Fruit fly (Drosophila melanogaster): ENCODE data around the gene bond.

Gene bond

DNA sequence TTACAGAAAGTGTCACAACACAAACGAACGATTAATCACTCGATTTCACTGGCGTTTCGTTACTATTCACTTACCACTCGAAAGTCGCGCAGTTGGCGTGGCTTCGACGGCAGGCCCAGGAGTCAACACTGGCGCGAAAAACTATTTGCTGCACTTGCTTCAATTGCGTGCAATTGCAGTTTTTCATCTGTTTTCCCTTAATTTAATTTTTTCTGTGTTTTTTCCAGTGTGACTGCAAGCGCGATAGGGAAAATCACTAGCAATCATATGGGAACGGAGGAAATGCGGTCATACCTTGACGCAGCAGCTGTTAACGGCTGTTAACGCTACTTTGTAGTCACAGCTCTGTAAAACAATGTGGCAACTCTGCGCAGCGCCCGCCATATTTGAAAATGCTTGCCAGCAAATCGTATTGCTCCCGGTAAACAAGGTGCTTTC, 2.9 kb upstream of the bond start, which contains the start of gene AdipoR (continued):
- TF ChIP-seq zen2 (GFP tag; IDR thresholded peaks at IDR 0.05; ENCODE audit: partially characterized antibody): no peak
- peak; percentile 30; the same call in 1 of the 2 replicates for TF ChIP-seq CG31441 (GFP tag; IDR thresholded peaks at IDR 0.05)
- no peak for TF ChIP-seq hth (optimal IDR thresholded peaks at IDR 0.05)
- peak; percentile 5 for TF ChIP-seq D19A (tag; optimal IDR thresholded peaks at IDR 0.05)
- TF ChIP-seq CG34422 (GFP tag; IDR thresholded peaks at IDR 0.05): no peak
- TF ChIP-seq CG4282 (GFP tag; optimal IDR thresholded peaks at IDR 0.05): peak; percentile 26
- no peak for TF ChIP-seq grn (GFP tag; optimal IDR thresholded peaks at IDR 0.05)
- TF ChIP-seq CG3065 (GFP tag; optimal IDR thresholded peaks at IDR 0.05): no peak
- TF ChIP-seq CG31388 (GFP tag; optimal IDR thresholded peaks at IDR 0.05): no peak
- TF ChIP-seq CG7372 (GFP tag; IDR thresholded peaks at IDR 0.05): no peak
- TF ChIP-seq unc-4 (GFP tag; IDR thresholded peaks at IDR 0.05; ENCODE audit: partially characterized antibody): peak; percentile 53
- TF ChIP-seq CG12299 (tag; optimal IDR thresholded peaks at IDR 0.05): peak; percentile 32
- no peak for TF ChIP-seq bigmax (GFP tag; optimal IDR thresholded peaks at IDR 0.05)
- TF ChIP-seq CG7271 (tag; optimal IDR thresholded peaks at IDR 0.05): no peak
- TF ChIP-seq tll (GFP tag; optimal IDR thresholded peaks at IDR 0.05): peak in 1 of 2 experiments; percentile 29
- TF ChIP-seq Ets97D (GFP tag; optimal IDR thresholded peaks at IDR 0.05): peak; percentile 58
- TF ChIP-seq CG11695 (GFP tag; IDR thresholded peaks at IDR 0.05): no peak
- no peak for TF ChIP-seq toy (GFP tag; IDR thresholded peaks at IDR 0.05)
- TF ChIP-seq crol (GFP tag; IDR thresholded peaks at IDR 0.05): no peak
- TF ChIP-seq nerfin-2 (GFP tag; IDR thresholded peaks at IDR 0.05; ENCODE audit: partially characterized antibody): no peak
- peak; percentile 97 for TF ChIP-seq CG9797 (GFP tag; optimal IDR thresholded peaks at IDR 0.05)
- TF ChIP-seq Sry-δ (GFP tag; optimal IDR thresholded peaks at IDR 0.05): peak; percentile 58
- no peak for TF ChIP-seq CG12236 (GFP tag; optimal IDR thresholded peaks at IDR 0.05)
- TF ChIP-seq Chrac-16 (GFP tag; optimal IDR thresholded peaks at IDR 0.05): peak; percentile 13
- peak; percentile 42 for TF ChIP-seq CG8924 (tag; optimal IDR thresholded peaks at IDR 0.05)
- no peak for TF ChIP-seq CG16815 (GFP tag; optimal IDR thresholded peaks at IDR 0.05)
- TF ChIP-seq Xrp1 (GFP tag; IDR thresholded peaks at IDR 0.05): peak; percentile 23; the same call in 1 of the 2 replicates
- no peak for TF ChIP-seq pb (GFP tag; optimal IDR thresholded peaks at IDR 0.05)
- TF ChIP-seq CG30403 (GFP tag; optimal IDR thresholded peaks at IDR 0.05): no peak
- no peak for TF ChIP-seq CG5953 (GFP tag; IDR thresholded peaks at IDR 0.05)
- TF ChIP-seq zen (tag; optimal IDR thresholded peaks at IDR 0.05): peak; percentile 37
- TF ChIP-seq CG10543 (GFP tag; optimal IDR thresholded peaks at IDR 0.05): peak; percentile 25
- no peak for TF ChIP-seq Stat92E (GFP tag; optimal IDR thresholded peaks at IDR 0.05)

DNA sequence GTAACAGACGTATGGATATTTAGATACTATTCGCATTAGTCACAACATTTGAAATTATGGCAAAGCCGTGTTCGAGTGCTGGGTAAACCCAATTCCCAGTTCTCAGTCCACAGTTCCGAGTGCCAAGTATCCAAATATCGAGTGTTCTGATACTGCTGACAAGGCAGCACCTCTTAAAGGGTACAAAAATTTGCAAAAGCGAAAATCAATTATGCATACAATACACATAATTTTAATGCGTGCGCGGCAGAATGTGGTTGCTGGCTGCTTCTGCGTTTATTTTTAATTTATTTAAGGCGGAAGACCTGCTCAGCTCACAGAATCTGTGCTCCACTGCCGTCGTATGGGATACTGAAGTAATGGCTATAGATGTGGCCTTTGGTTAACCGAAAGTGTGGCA, 2.2 kb downstream of the bond start:
- no peak for TF ChIP-seq NC2β (GFP tag; optimal IDR thresholded peaks at IDR 0.05)
- TF ChIP-seq slbo (GFP tag; IDR thresholded peaks at IDR 0.05): 0 out of 2 replicates have a peak, but pooled peaks have one; percentile 25
- peak; percentile 57 for TF ChIP-seq Med (GFP tag)
- TF ChIP-seq CG12391 (tag; optimal IDR thresholded peaks at IDR 0.05): no peak
- TF ChIP-seq vvl (GFP tag; IDR thresholded peaks at IDR 0.05): 0 out of 2 replicates have a peak, but pooled peaks have one; percentile 31
- TF ChIP-seq prd (optimal IDR thresholded peaks at IDR 0.05): no peak
- 0 out of 3 replicates have a peak, but pooled peaks have one; percentile 13 for TF ChIP-seq prd (GFP tag; IDR thresholded peaks at IDR 0.05)
- no peak for TF ChIP-seq nom (GFP tag; optimal IDR thresholded peaks at IDR 0.05)
- TF ChIP-seq CG6683 (GFP tag; optimal IDR thresholded peaks at IDR 0.05): no peak
- no peak for TF ChIP-seq CG7556 (GFP tag; optimal IDR thresholded peaks at IDR 0.05)
- TF ChIP-seq bbx (GFP tag; IDR thresholded peaks at IDR 0.05; ENCODE audit: partially characterized antibody): no peak

Data from whole organism, embryonic.